Worm (Caenorhabditis elegans): ENCODE data around the gene ZC518.8.
A peak's percentile ranks its signal among the peaks of the same experiment; 100 is the strongest.

ZC518.8 gene

ce11 chrIV:12361392-12362092 is at the start of gene ZC518.8, which contains the start of gene ccr-4:
TSS of gene ZC518.8 (minus strand) at chrIV:12361908.
TSS of gene ccr-4 (plus strand) at chrIV:12361542.
- no peak for TF ChIP-seq ztf-23 (GFP tag; IDR thresholded peaks at IDR 0.05)
- no peak for TF ChIP-seq T22C8.4 (GFP tag; IDR thresholded peaks at IDR 0.05)
- no peak for TF ChIP-seq ztf-29 (GFP tag; IDR thresholded peaks at IDR 0.05)
- TF ChIP-seq tab-1 (GFP tag; IDR thresholded peaks at IDR 0.05), result no peak
- no peak for TF ChIP-seq med-1 (GFP tag; optimal IDR thresholded peaks at IDR 0.05; ENCODE audit: insufficient read depth)
- no peak for TF ChIP-seq cog-1 (tag; optimal IDR thresholded peaks at IDR 0.05)
- TF ChIP-seq ref-1 (GFP tag; conservative IDR thresholded peaks at IDR 0.05), result no peak
- TF ChIP-seq flt-1 (GFP tag; IDR thresholded peaks at IDR 0.05), result no peak
- no peak for TF ChIP-seq klf-2 (GFP tag; conservative IDR thresholded peaks at IDR 0.05)

ce11 chrIV:12410167-12410566 is 48.5 kb upstream of the ZC518.8 start, which contains the start of gene acl-13:
TSS of gene acl-13 (plus strand) at chrIV:12410467.
- no peak for TF ChIP-seq ref-1 (GFP tag; conservative IDR thresholded peaks at IDR 0.05)
- TF ChIP-seq ztf-23 (GFP tag; IDR thresholded peaks at IDR 0.05), result no peak
- no peak for TF ChIP-seq med-1 (GFP tag; optimal IDR thresholded peaks at IDR 0.05; ENCODE audit: insufficient read depth)
- no peak for TF ChIP-seq flt-1 (GFP tag; IDR thresholded peaks at IDR 0.05)
- TF ChIP-seq klf-2 (GFP tag; conservative IDR thresholded peaks at IDR 0.05), result no peak
- TF ChIP-seq tab-1 (GFP tag; IDR thresholded peaks at IDR 0.05), result no peak
- TF ChIP-seq cog-1 (tag; optimal IDR thresholded peaks at IDR 0.05), result no peak
- TF ChIP-seq T22C8.4 (GFP tag; IDR thresholded peaks at IDR 0.05), result no peak
- TF ChIP-seq ztf-29 (GFP tag; IDR thresholded peaks at IDR 0.05), result no peak

ce11 chrIV:12408625-12409024 is 46.9 kb upstream of the ZC518.8 start, which contains the start of gene dsb-1:
TSS of gene dsb-1 (plus strand) at chrIV:12408925.
- no peak for TF ChIP-seq ztf-23 (GFP tag; IDR thresholded peaks at IDR 0.05)

- TF ChIP-seq cog-1 (tag; optimal IDR thresholded peaks at IDR 0.05) (peak; percentile 47), ref-1 (GFP tag; conservative IDR thresholded peaks at IDR 0.05) (no peak)
Measured at ce11 chrIV:12404137-12404536, 42.4 kb upstream of the ZC518.8 start, which contains the start of gene gex-3. TSS of gene gex-3 (plus strand) at chrIV:12404431.

- TF ChIP-seq ztf-29 (GFP tag; IDR thresholded peaks at IDR 0.05), result no peak
Measured at ce11 chrIV:12403440-12403839, 41.7 kb upstream of the ZC518.8 start.

- TF ChIP-seq ztf-23 (GFP tag; IDR thresholded peaks at IDR 0.05), result no peak
Measured at ce11 chrIV:12399983-12400382, 38.3 kb upstream of the ZC518.8 start.

ce11 chrIV:12398437-12398836 is 36.7 kb upstream of the ZC518.8 start, which contains the start of gene acs-20:
TSS of gene acs-20 (minus strand) at chrIV:12398706.
- no peak for TF ChIP-seq cog-1 (tag; optimal IDR thresholded peaks at IDR 0.05)
- TF ChIP-seq ztf-29 (GFP tag; IDR thresholded peaks at IDR 0.05), result no peak
- TF ChIP-seq med-1 (GFP tag; optimal IDR thresholded peaks at IDR 0.05; ENCODE audit: insufficient read depth), result no peak
- no peak for TF ChIP-seq T22C8.4 (GFP tag; IDR thresholded peaks at IDR 0.05)
- no peak for TF ChIP-seq klf-2 (GFP tag; conservative IDR thresholded peaks at IDR 0.05)
- no peak for TF ChIP-seq tab-1 (GFP tag; IDR thresholded peaks at IDR 0.05)
- no peak for TF ChIP-seq ref-1 (GFP tag; conservative IDR thresholded peaks at IDR 0.05)
- TF ChIP-seq ztf-23 (GFP tag; IDR thresholded peaks at IDR 0.05), result no peak
- no peak for TF ChIP-seq flt-1 (GFP tag; IDR thresholded peaks at IDR 0.05)

ce11 chrIV:12396645-12397258 is 35.0 kb upstream of the ZC518.8 start:
- TF ChIP-seq ztf-29 (GFP tag; IDR thresholded peaks at IDR 0.05), result no peak
- no peak for TF ChIP-seq med-1 (GFP tag; optimal IDR thresholded peaks at IDR 0.05; ENCODE audit: insufficient read depth)
- TF ChIP-seq ztf-23 (GFP tag; IDR thresholded peaks at IDR 0.05), result no peak
- TF ChIP-seq T22C8.4 (GFP tag; IDR thresholded peaks at IDR 0.05), result no peak
- no peak for TF ChIP-seq ref-1 (GFP tag; conservative IDR thresholded peaks at IDR 0.05)
- no peak for TF ChIP-seq flt-1 (GFP tag; IDR thresholded peaks at IDR 0.05)
- TF ChIP-seq klf-2 (GFP tag; conservative IDR thresholded peaks at IDR 0.05), result no peak
- no peak for TF ChIP-seq cog-1 (tag; optimal IDR thresholded peaks at IDR 0.05)
- TF ChIP-seq tab-1 (GFP tag; IDR thresholded peaks at IDR 0.05), result no peak

ce11 chrIV:12391003-12391637 is 29.4 kb upstream of the ZC518.8 start, which contains the start of the genes rps-23 and dpm-3:
TSS of gene rps-23 (minus strand) at chrIV:12391053.
TSS of gene dpm-3 (plus strand) at chrIV:12391587.
- TF ChIP-seq flt-1 (GFP tag; IDR thresholded peaks at IDR 0.05), result peak; percentile 87
- TF ChIP-seq cog-1 (tag; optimal IDR thresholded peaks at IDR 0.05), result peak; percentile 60
- 0 out of 2 replicates have a peak, but pooled peaks have one; percentile 8 for TF ChIP-seq ztf-29 (GFP tag; IDR thresholded peaks at IDR 0.05)
- TF ChIP-seq med-1 (GFP tag; optimal IDR thresholded peaks at IDR 0.05; ENCODE audit: insufficient read depth), result no peak
- TF ChIP-seq T22C8.4 (GFP tag; IDR thresholded peaks at IDR 0.05), result no peak
- TF ChIP-seq ztf-23 (GFP tag; IDR thresholded peaks at IDR 0.05), result peak; percentile 83
- TF ChIP-seq klf-2 (GFP tag; conservative IDR thresholded peaks at IDR 0.05), result peak; percentile 64; the same call in 1 of the 2 replicates
- no peak for TF ChIP-seq ref-1 (GFP tag; conservative IDR thresholded peaks at IDR 0.05)
- TF ChIP-seq tab-1 (GFP tag; IDR thresholded peaks at IDR 0.05), result 0 out of 2 replicates have a peak, but pooled peaks have one; percentile 43

ce11 chrIV:12389951-12390350 is 28.2 kb upstream of the ZC518.8 start, which contains the start of gene spe-45:
TSS of gene spe-45 (minus strand) at chrIV:12390095.
- TF ChIP-seq cog-1 (tag; optimal IDR thresholded peaks at IDR 0.05), result no peak
- no peak for TF ChIP-seq flt-1 (GFP tag; IDR thresholded peaks at IDR 0.05)
- no peak for TF ChIP-seq klf-2 (GFP tag; conservative IDR thresholded peaks at IDR 0.05)
- no peak for TF ChIP-seq ref-1 (GFP tag; conservative IDR thresholded peaks at IDR 0.05)
- no peak for TF ChIP-seq T22C8.4 (GFP tag; IDR thresholded peaks at IDR 0.05)
- no peak for TF ChIP-seq tab-1 (GFP tag; IDR thresholded peaks at IDR 0.05)
- TF ChIP-seq ztf-23 (GFP tag; IDR thresholded peaks at IDR 0.05), result no peak
- TF ChIP-seq med-1 (GFP tag; optimal IDR thresholded peaks at IDR 0.05; ENCODE audit: insufficient read depth), result no peak
- TF ChIP-seq ztf-29 (GFP tag; IDR thresholded peaks at IDR 0.05), result no peak
